Worm (Caenorhabditis elegans) whole organism, early embryonic: Measurements from ENCODE around the gene C50H2.7.

ENCODE experiments used
- B0310.2 ChIP-seq: sonication (generic microtip); optimal IDR thresholded peaks from 2 replicates; lab custom pipeline; 2016; ENCODE audit warnings: mild to moderate bottlenecking, missing genetic modification characterization, missing compliant biosample characterization
- F13C5.2 ChIP-seq: sonication (generic microtip); optimal IDR thresholded peaks from 2 replicates; lab custom pipeline; 2017; ENCODE audit warnings: mild to moderate bottlenecking, missing genetic modification characterization, inconsistent platforms, missing compliant biosample characterization
- aly-1 ChIP-seq: sonication (generic microtip); optimal IDR thresholded peaks from 2 replicates; lab custom pipeline; 2016; ENCODE audit warnings: missing genetic modification characterization, missing compliant biosample characterization
- ama-1 ChIP-seq: fragments of 150-350 bp; optimal IDR thresholded peaks from 2 replicates; lab custom pipeline; 2014
- ceh-13 ChIP-seq: fragments of 200-800 bp; sonication (Bioruptor generic); optimal IDR thresholded peaks from 2 replicates; lab custom pipeline; 2018; ENCODE audit warnings: mild to moderate bottlenecking, missing genetic modification characterization, missing compliant biosample characterization
- ceh-36 ChIP-seq: sonication (generic microtip); optimal IDR thresholded peaks from 2 replicates; lab custom pipeline; 2016; ENCODE audit warnings: missing genetic modification characterization, inconsistent platforms, missing compliant biosample characterization
- ets-7 ChIP-seq: sonication (generic microtip); optimal IDR thresholded peaks from 2 replicates; lab custom pipeline; 2016; ENCODE audit warnings: missing genotype, missing genetic modification characterization, missing compliant biosample characterization
- flt-1 ChIP-seq: fragments of 200-800 bp; sonication (Bioruptor generic); IDR thresholded peaks from 2 replicates; pipeline ENCODE4 v1.3.6; 2022; ENCODE audit warnings: missing genetic modification characterization, missing compliant biosample characterization
- hmbx-1 ChIP-seq: sonication (generic microtip); optimal IDR thresholded peaks from 2 replicates; lab custom pipeline; 2016; ENCODE audit warnings: mild to moderate bottlenecking, missing genetic modification characterization, missing compliant biosample characterization
- hmg-4 ChIP-seq: fragments of 200-800 bp; sonication (Bioruptor generic); optimal IDR thresholded peaks from 2 replicates; lab custom pipeline; 2018; ENCODE audit warnings: mild to moderate bottlenecking, missing genetic modification characterization, missing compliant biosample characterization
- hnd-1 ChIP-seq: sonication (generic microtip); optimal IDR thresholded peaks from 2 replicates; lab custom pipeline; 2016; ENCODE audit warnings: missing genetic modification characterization, missing compliant biosample characterization
- pes-1 ChIP-seq: fragments of 200-800 bp; sonication (Bioruptor generic); IDR thresholded peaks from 2 replicates; pipeline ENCODE4 v1.3.6; 2022; ENCODE audit warnings: missing genetic modification reagents, missing genetic modification characterization, missing compliant biosample characterization
- scrt-1 ChIP-seq: fragments of 200-800 bp; sonication (Bioruptor generic); IDR thresholded peaks from 2 replicates; pipeline ENCODE4 v1.3.6; 2022; ENCODE audit warnings: missing genetic modification characterization, missing compliant biosample characterization
- sea-1 ChIP-seq: fragments of 200-800 bp; sonication (Bioruptor generic); conservative IDR thresholded peaks from 2 replicates; pipeline ENCODE4 v1.3.6; 2022; ENCODE audit warnings: missing genetic modification characterization, missing compliant biosample characterization
- tbx-11 ChIP-seq: fragments of 200-800 bp; sonication (Bioruptor generic); IDR thresholded peaks from 2 replicates; pipeline ENCODE4 v1.3.6; 2022; ENCODE audit warnings: missing genetic modification characterization, missing compliant biosample characterization
- tbx-37 ChIP-seq: fragments of 200-800 bp; sonication (Bioruptor generic); conservative IDR thresholded peaks from 2 replicates; pipeline ENCODE4 v1.3.6; 2022; ENCODE audit warnings: missing genetic modification reagents, missing genetic modification characterization, missing compliant biosample characterization
- tra-4 ChIP-seq: sonication (generic microtip); optimal IDR thresholded peaks from 2 replicates; lab custom pipeline; 2017; ENCODE audit warnings: missing genetic modification characterization, missing compliant biosample characterization

Gene C50H2.7

DNA sequence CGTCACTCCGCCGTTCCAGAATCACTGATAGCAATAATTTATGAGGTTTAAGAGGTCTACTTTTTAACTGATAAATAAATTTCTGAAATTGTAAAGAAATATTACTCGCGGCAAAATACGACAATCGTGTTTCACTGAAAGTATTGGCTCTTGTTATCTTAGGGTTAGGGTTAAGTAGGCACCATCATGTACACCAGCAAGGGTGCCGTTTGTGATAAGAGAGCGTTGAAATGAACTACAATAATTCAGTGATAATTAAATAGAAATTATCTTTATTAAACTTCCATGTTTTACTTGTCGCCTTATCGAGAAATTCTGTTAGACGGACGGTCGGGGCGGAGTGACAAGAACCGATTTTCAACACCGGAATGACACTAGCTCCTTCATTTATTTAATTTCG is 3.1 kb downstream of the C50H2.7 start:
- TF ChIP-seq tra-4 (tag; lab: Kevin White, UChicago) (no peak), pes-1 (GFP tag; lab: Robert Waterston, UW) (no peak), hnd-1 (tag; lab: Kevin White, UChicago) (no peak)

DNA sequence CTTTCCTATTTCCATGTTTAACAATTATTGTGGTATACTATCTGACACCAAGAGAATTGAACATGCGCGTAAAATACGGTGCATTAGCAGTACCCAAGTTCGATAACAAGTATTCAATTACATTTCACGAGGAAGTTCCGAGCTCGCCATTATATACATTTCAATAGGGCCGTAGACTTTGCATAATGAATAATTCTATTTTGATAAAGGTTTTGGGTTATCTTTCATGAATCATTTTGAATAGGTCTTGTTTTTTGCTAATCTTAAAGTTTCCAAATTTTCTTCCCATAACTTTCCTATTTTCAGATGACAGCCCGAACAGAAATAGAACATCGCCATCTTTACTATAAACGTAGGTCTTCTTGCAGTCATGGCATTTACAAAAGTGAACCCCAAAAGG is 3.7 kb downstream of the C50H2.7 start, which contains the start of gene C50H2.13:
Gene C50H2.13, plus strand, starts transcription at position 301 of the 400 bp plus-strand sequence.
- TF ChIP-seq tra-4 (tag; lab: Kevin White, UChicago) (no peak), tbx-37 (no peak), ama-1 (no peak), F13C5.2 (tag; lab: Kevin White, UChicago) (no peak), scrt-1 (GFP tag; lab: Robert Waterston, UW) (no peak), ets-7 (tag; lab: Kevin White, UChicago) (no peak), sea-1 (no peak), hmbx-1 (tag; lab: Kevin White, UChicago) (no peak), ceh-13 (GFP tag; lab: Kevin White, UChicago) (no peak), flt-1 (GFP tag; lab: Robert Waterston, UW) (no peak), hnd-1 (tag; lab: Kevin White, UChicago) (no peak), ceh-36 (no peak), hmg-4 (GFP tag; lab: Kevin White, UChicago) (no peak), aly-1 (tag; lab: Kevin White, UChicago) (no peak), pes-1 (GFP tag; lab: Robert Waterston, UW) (no peak)

DNA sequence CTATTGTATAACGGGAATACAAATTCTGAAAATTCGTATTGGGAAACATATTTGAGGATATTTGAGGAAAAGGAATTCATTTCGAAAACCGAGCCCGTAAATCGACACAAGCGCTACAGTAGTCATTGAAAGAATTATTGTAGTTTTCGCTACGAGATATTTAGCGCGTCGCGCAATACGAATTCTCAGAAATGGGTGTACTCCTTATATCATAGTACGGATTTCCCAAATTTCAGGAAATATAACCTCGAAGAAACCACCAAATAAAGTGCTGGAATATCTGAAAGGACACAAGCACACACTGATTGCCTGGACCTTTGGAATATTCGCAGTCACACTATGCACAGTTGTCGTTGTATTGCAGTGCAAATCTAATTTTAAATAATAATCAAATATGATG is 4.8 kb downstream of the C50H2.7 start:
- TF ChIP-seq ceh-36 (no peak), hmg-4 (GFP tag; lab: Kevin White, UChicago) (no peak), hnd-1 (tag; lab: Kevin White, UChicago) (no peak), hmbx-1 (tag; lab: Kevin White, UChicago) (no peak), sea-1 (no peak), pes-1 (GFP tag; lab: Robert Waterston, UW) (no peak)

DNA sequence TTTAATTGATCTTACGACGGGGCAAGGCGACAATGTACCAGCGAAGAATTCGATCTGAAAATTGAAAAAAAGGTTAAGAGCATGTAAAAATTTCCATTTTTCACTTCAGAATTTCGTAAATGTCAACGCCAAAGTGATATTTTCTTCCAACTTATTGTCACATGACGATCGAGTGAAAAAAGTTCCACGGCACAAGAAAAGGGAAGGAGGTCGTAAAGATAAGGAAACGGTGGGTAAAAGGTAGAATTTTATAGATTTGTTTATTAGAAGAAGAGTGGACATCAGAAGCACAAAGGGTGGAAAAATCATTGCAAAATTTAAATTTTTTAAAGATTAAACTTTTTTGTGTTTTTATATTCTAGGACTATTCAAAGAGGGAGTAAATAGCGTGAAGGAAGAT is 5.4 kb downstream of the C50H2.7 start:
- no peak for TF ChIP-seq ama-1
- TF ChIP-seq hmg-4 (GFP tag; lab: Kevin White, UChicago): no peak
- TF ChIP-seq hnd-1 (tag; lab: Kevin White, UChicago): no peak
- TF ChIP-seq pes-1 (GFP tag; lab: Robert Waterston, UW): no peak
- TF ChIP-seq tbx-37: no peak
- TF ChIP-seq tra-4 (tag; lab: Kevin White, UChicago): no peak
- TF ChIP-seq B0310.2 (tag; lab: Kevin White, UChicago): no peak
- no peak for TF ChIP-seq ceh-36
- TF ChIP-seq sea-1: no peak
- no peak for TF ChIP-seq scrt-1 (GFP tag; lab: Robert Waterston, UW)
- no peak for TF ChIP-seq aly-1 (tag; lab: Kevin White, UChicago)
- TF ChIP-seq ets-7 (tag; lab: Kevin White, UChicago): no peak
- TF ChIP-seq F13C5.2 (tag; lab: Kevin White, UChicago): no peak
- TF ChIP-seq tbx-11 (GFP tag; lab: Robert Waterston, UW): no peak
- TF ChIP-seq ceh-13 (GFP tag; lab: Kevin White, UChicago): no peak
- TF ChIP-seq hmbx-1 (tag; lab: Kevin White, UChicago): no peak
- TF ChIP-seq flt-1 (GFP tag; lab: Robert Waterston, UW): no peak

DNA sequence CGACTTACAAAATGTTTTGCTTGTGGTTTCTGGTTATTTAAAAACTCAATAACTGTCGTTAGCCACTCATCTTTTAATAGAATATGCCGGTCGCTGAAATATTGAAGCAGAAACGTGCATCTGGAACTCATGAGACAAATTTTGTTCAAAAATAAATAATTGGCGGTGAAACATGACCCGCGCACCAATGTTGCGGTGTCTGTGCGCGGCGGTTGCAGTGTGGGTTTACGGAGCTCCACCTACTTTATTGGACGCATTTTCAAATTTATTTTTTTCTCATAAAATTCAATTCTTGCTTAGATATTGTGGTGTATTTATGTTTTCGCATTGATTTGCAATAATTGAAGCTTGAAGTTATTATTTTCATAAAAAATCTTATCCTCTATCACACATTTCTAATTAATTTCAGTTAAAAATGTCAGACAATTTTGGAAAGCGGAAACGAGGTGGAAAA is 8.1 kb downstream of the C50H2.7 start, which contains the start of the genes rmh-2 and suds-3:
Gene rmh-2, minus strand, starts transcription at position 164 of the 454 bp plus-strand sequence.
Gene suds-3, plus strand, starts transcription at position 404 of the 454 bp plus-strand sequence.
- TF ChIP-seq hmg-4 (GFP tag; lab: Kevin White, UChicago) (peak; percentile 7), ets-7 (tag; lab: Kevin White, UChicago) (no peak)

DNA sequence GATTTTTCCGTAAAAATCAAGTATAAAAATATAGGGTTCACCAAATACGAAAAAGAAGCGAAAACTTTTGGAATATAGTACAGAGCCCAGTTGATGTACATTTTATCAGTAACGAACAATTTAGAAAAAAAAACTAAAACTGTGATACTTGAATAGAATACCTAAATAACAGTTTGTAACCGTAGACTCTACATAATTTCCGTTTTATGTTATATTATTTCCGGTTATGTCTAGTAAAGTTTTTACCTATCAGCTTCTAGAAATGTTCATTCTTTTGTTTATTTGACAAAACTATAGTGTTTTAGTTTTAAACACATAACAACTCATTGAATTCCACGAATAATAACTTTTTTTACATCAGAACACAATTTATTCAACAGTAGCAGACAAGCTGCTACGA is 14.9 kb downstream of the C50H2.7 start, which contains the start of gene srj-33:
Gene srj-33, minus strand, starts transcription at position 101 of the 400 bp plus-strand sequence.
- no peak for TF ChIP-seq ama-1
- no peak for TF ChIP-seq F13C5.2 (tag; lab: Kevin White, UChicago)
- TF ChIP-seq pes-1 (GFP tag; lab: Robert Waterston, UW): no peak
- no peak for TF ChIP-seq sea-1
- TF ChIP-seq tbx-11 (GFP tag; lab: Robert Waterston, UW): no peak

DNA sequence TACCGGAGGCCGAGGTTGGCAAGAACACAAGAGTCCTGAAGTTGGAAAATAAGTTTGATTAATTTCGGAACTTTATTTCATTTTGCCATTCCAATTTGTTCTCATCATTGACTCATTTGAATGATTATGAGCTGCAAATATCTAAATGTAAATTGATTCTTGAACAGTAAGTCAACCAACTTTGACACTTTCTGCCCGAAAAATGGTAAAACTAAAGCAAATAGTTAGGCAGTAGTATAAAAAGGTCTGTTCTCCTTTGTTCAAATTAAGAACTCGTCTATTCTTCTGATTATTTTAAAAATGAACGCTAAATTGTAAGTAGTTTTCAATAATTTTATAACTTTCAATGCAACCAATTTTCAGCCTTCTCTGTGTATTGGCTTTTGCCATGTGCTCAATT is 20.5 kb downstream of the C50H2.7 start, which contains the start of gene fipr-12:
Gene fipr-12, plus strand, starts transcription at position 301 of the 400 bp plus-strand sequence.
- TF ChIP-seq tra-4 (tag; lab: Kevin White, UChicago) (no peak), flt-1 (GFP tag; lab: Robert Waterston, UW) (no peak), hmbx-1 (tag; lab: Kevin White, UChicago) (no peak), scrt-1 (GFP tag; lab: Robert Waterston, UW) (no peak), B0310.2 (tag; lab: Kevin White, UChicago) (no peak), F13C5.2 (tag; lab: Kevin White, UChicago) (no peak), ceh-36 (no peak), tbx-11 (GFP tag; lab: Robert Waterston, UW) (no peak), hmg-4 (GFP tag; lab: Kevin White, UChicago) (no peak), ets-7 (tag; lab: Kevin White, UChicago) (no peak), pes-1 (GFP tag; lab: Robert Waterston, UW) (no peak)

DNA sequence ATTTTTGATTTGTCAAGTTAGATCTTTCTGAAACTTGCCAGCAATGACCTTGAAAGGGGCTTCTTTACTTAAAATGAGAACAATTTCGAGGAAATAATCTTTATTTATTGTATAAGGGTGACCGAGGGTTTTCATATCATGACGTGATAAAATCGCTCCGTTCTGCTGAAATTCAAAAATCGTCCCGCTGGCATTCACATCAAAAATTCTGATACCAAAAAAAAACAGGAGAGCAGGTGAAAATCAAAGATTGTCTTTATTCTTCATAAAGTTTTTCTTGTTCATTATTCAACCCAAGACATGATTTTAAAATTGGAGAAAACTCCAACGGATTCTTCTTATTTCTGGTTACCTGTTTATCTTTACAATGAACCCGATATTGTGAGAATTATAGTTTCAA is 21.5 kb downstream of the C50H2.7 start, which contains the start of gene sre-28:
Gene sre-28, plus strand, starts transcription at position 301 of the 400 bp plus-strand sequence.
- TF ChIP-seq tbx-37 (no peak), pes-1 (GFP tag; lab: Robert Waterston, UW) (no peak), sea-1 (no peak), B0310.2 (tag; lab: Kevin White, UChicago) (no peak), scrt-1 (GFP tag; lab: Robert Waterston, UW) (no peak)
